Worm (Caenorhabditis elegans) whole organism, L4/young adult: Measurements from ENCODE around the gene fbxb-75.

ENCODE experiments used
- W03F9.2 ChIP-seq: fragments of 150-350 bp; optimal IDR thresholded peaks from 2 replicates; lab custom pipeline; 2014; ENCODE audit warnings: missing biosample characterization, missing genetic modification characterization
- him-1 ChIP-seq: sonication (generic microtip); optimal IDR thresholded peaks from 2 replicates; lab custom pipeline; 2016; ENCODE audit warnings: missing genotype, missing genetic modification reagents, missing genetic modification characterization, missing compliant biosample characterization

DNA sequence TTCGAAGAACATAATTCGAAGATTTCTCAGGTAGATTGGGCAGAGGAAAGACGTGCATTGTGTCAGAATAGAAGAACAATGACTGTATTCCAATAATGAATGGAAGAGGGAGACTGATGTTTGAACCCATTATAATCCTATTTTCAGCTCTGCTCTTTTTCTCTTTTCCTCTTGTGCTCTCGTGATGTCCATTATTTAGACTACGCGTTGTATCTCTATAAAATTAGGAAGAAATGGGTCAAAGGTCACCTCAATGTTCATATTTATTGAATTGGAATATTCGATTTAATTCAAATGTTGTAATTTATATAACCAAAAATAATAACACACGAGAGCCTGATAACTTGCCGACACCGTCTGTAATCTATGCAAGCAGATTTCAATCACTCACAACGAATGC lies 1.8 kb downstream of the fbxb-75 start, which contains the start of gene fbxb-74:
- TF ChIP-seq him-1 (no peak), W03F9.2 (tag; lab: Kevin White, UChicago) (no peak)
